Worm (Caenorhabditis elegans) whole organism, L4/young adult: ENCODE data around the gene sut-2.
"Not testable (repeated sequence)": the region's sequence is repeated elsewhere in the genome, so short reads cannot be mapped to it uniquely, and the experiment has no call there.

ENCODE experiments used
- W03F9.2 ChIP-seq: fragments of 150-350 bp; optimal IDR thresholded peaks from 2 replicates; lab custom pipeline; 2014; ENCODE audit warnings: missing biosample characterization, missing genetic modification characterization
- dao-5 ChIP-seq: sonication (generic microtip); optimal IDR thresholded peaks from 2 replicates; lab custom pipeline; 2016; ENCODE audit warnings: missing genotype, missing genetic modification characterization, moderate library complexity, missing compliant biosample characterization
- him-1 ChIP-seq: sonication (generic microtip); optimal IDR thresholded peaks from 2 replicates; lab custom pipeline; 2016; ENCODE audit warnings: missing genotype, missing genetic modification reagents, missing genetic modification characterization, missing compliant biosample characterization

DNA sequence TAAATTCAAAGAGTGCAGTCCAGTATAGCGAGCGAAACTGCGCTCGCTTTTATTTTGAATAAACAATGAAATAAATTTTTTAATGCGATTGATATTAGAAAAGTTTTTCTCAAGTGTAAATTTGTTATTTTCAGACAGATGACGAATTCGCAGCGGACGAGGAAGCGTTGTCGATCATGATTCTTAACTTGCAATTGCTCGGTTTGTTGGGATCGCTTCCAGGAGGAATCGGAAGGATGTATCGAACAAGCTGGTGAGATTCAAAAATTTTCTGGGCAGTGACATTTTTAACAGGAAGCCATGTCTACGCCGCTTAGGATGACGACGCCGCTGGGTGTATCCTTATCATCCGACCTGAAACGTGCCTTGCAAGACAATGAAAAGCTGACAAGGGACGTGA lies 16.3 kb downstream of the sut-2 start, which contains the start of gene Y61A9LA.12:
- TF ChIP-seq dao-5; him-1 (tag; lab: Kevin White, UChicago); W03F9.2: not testable (repeated sequence)
